Worm (Caenorhabditis elegans): ENCODE results near the gene dop-1.
A peak's percentile ranks its signal among the peaks of the same experiment; 100 is the strongest.

The dop-1 gene

DNA sequence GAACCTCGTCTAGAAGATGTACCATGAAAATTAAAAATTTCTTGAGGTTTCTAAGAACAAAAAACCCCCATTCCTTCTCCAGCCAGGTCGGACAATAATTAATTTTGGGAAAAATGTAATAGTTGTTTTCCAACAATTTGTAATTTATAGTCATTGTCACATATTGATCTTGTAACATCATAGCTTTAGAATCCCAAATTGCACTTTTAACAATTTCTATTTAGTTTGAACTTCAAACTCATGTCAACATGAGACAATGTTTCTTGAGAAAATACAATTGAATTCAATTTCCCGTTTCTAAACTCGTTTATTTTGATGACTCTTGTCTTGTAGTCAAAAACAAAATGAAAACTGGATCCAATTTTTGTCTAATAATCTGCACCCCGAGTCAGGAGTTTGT lies 18.4 kb downstream of the dop-1 start:
- TF ChIP-seq nhr-237 (tag; optimal IDR thresholded peaks at IDR 0.05) (no peak), lir-3 (tag; optimal IDR thresholded peaks at IDR 0.05; ENCODE audit: poor library complexity) (no peak)

DNA sequence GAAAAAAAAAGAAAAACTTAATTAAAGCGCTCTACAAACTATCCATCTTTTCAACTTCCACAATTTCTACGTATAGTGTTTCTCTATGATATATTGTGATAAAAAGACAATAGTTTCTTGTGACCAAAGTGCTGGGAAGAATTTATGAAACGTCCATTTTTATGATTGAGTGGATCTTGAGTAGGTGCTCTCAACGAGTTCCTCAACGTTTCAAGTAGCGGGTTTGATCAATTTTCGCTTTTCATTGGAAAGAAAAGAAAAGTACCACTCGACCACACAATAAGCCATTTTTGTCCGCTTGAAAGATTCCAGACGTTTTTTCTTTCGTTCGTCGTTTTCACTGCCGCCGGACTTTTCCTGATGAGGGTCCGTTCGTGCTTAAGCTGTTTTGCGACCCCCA lies 21.2 kb downstream of the dop-1 start:
- TF ChIP-seq lin-14 (GFP tag; optimal IDR thresholded peaks at IDR 0.05) (peak; percentile 28), snu-23 (GFP tag; optimal IDR thresholded peaks at IDR 0.05) (no peak), C16A3.4 (tag; optimal IDR thresholded peaks at IDR 0.05) (no peak), fkh-10 (GFP tag; optimal IDR thresholded peaks at IDR 0.05) (peak; percentile 55)

DNA sequence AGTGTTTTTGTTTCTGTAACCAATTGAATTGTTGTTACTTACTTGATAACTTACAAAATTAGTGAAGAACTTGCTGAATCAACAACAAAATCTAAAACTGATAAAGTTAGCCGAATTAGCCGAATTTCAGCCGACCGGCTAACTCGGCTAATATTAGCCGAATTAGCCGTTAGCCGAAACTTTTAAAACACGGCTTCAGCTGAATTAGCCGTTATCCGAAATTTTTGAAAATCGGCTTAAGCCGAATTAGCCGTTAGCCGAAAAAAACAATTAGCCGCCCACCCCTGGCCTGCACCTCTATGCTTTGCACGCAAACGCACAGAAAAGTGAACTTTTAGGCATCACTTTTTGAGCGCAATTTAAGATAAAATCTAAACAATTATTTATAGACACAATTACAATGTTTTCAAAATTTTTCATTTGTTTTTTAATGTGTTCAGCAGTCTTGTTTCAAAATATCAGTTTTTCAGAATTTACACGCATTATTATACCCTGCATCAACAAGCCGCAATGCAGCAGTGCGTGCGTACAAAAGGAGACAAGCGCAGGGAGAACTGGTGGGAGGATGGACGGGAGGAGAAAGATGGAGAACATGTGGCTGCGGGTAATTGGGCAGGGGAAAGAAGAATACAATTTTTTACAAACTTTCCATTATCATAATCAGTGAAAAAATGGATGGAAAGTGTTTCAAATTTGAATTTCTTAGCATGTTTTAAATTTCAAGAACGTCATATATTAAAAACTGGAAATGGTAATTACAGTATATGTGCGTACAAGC lies 23.4 kb downstream of the dop-1 start:
- TF ChIP-seq lsy-2 (tag; optimal IDR thresholded peaks at IDR 0.05), result peak; percentile 51 to 68
- TF ChIP-seq unc-62 (GFP tag; optimal IDR thresholded peaks at IDR 0.05), result no peak
- no peak for TF ChIP-seq C34B4.2 (tag; optimal IDR thresholded peaks at IDR 0.05)
- peak; percentile 84 for TF ChIP-seq rnt-1 (tag; optimal IDR thresholded peaks at IDR 0.05)
- TF ChIP-seq egl-13 (tag; optimal IDR thresholded peaks at IDR 0.05), result no peak
- TF ChIP-seq ceh-82 (tag; optimal IDR thresholded peaks at IDR 0.05), result peak; percentile 53 to 80 (median 54)
- peak; percentile 54; the same call in 1 of the 2 replicates for TF ChIP-seq grh-1 (GFP tag; IDR thresholded peaks at IDR 0.05)
- TF ChIP-seq nhr-19 (GFP tag; conservative IDR thresholded peaks at IDR 0.05), result peak; percentile 74
- peak; percentile 76 for TF ChIP-seq tbx-2 (tag; optimal IDR thresholded peaks at IDR 0.05)
- no peak for TF ChIP-seq hlh-4 (tag; optimal IDR thresholded peaks at IDR 0.05)
- peak in 2 of 3 experiments; percentile 1 to 9 for TF ChIP-seq dpl-1 (GFP tag; optimal IDR thresholded peaks at IDR 0.05)
- peak; percentile 75 for TF ChIP-seq skn-1 (tag; optimal IDR thresholded peaks at IDR 0.05)
- no peak for TF ChIP-seq ces-1 (GFP tag; optimal IDR thresholded peaks at IDR 0.05)
- TF ChIP-seq swsn-7 (tag; optimal IDR thresholded peaks at IDR 0.05), result peak; percentile 68
- TF ChIP-seq efl-3 (GFP tag; optimal IDR thresholded peaks at IDR 0.05), result peak; percentile 53
- peak; percentile 88 for TF ChIP-seq nhr-90 (tag; optimal IDR thresholded peaks at IDR 0.05; ENCODE audit: poor library complexity)
- peak; percentile 74 for TF ChIP-seq lin-14 (GFP tag; optimal IDR thresholded peaks at IDR 0.05)
- no peak for TF ChIP-seq nhr-76 (tag; optimal IDR thresholded peaks at IDR 0.05)
- TF ChIP-seq lin-35 (GFP tag; optimal IDR thresholded peaks at IDR 0.05), result peak; percentile 27 to 80
- TF ChIP-seq zag-1 (tag; optimal IDR thresholded peaks at IDR 0.05), result no peak
- TF ChIP-seq ztf-4 (tag; optimal IDR thresholded peaks at IDR 0.05), result peak; percentile 43
- peak; percentile 67 for TF ChIP-seq xbp-1 (tag; optimal IDR thresholded peaks at IDR 0.05)
- TF ChIP-seq C04F5.9 (tag; optimal IDR thresholded peaks at IDR 0.05), result no peak
- peak; percentile 92 for TF ChIP-seq snu-23 (GFP tag; optimal IDR thresholded peaks at IDR 0.05)
- no peak for TF ChIP-seq tlp-1 (tag; optimal IDR thresholded peaks at IDR 0.05)
- no peak for TF ChIP-seq mef-2 (tag; optimal IDR thresholded peaks at IDR 0.05)
- TF ChIP-seq hlh-17 (GFP tag; optimal IDR thresholded peaks at IDR 0.05; ENCODE audit: borderline replicate concordance), result no peak
- peak; percentile 47 to 54 for TF ChIP-seq efl-1 (optimal IDR thresholded peaks at IDR 0.05)
- TF ChIP-seq efl-1 (GFP tag; optimal IDR thresholded peaks at IDR 0.05 in 1 of 2), result peak in 1 of 2 experiments; percentile 7
- TF ChIP-seq mep-1 (tag; optimal IDR thresholded peaks at IDR 0.05), result peak; percentile 79
- no peak for TF ChIP-seq ceh-8 (GFP tag; optimal IDR thresholded peaks at IDR 0.05)
- TF ChIP-seq unc-98 (GFP tag; IDR thresholded peaks at IDR 0.05), result no peak
- TF ChIP-seq egl-27 (tag; optimal IDR thresholded peaks at IDR 0.05), result no peak
- no peak for TF ChIP-seq nhr-28 (tag; optimal IDR thresholded peaks at IDR 0.05)
- TF ChIP-seq nhr-12 (tag; optimal IDR thresholded peaks at IDR 0.05), result no peak
- no peak for TF ChIP-seq aly-2 (tag; optimal IDR thresholded peaks at IDR 0.05)
- TF ChIP-seq nhr-84 (tag; optimal IDR thresholded peaks at IDR 0.05), result no peak
- TF ChIP-seq F16B12.6 (tag; optimal IDR thresholded peaks at IDR 0.05), result peak; percentile 7
- TF ChIP-seq zip-4 (GFP tag; optimal IDR thresholded peaks at IDR 0.05), result peak; percentile 20
- TF ChIP-seq isw-1 (GFP tag; IDR thresholded peaks at IDR 0.05), result peak; percentile 14
- peak; percentile 84 for TF ChIP-seq nhr-47 (tag; optimal IDR thresholded peaks at IDR 0.05)
- TF ChIP-seq blmp-1 (tag; optimal IDR thresholded peaks at IDR 0.05), result peak; percentile 26
- peak; percentile 6 for TF ChIP-seq fkh-4 (tag; optimal IDR thresholded peaks at IDR 0.05; ENCODE audit: borderline replicate concordance)
- peak; percentile 7 for TF ChIP-seq unc-130 (tag; optimal IDR thresholded peaks at IDR 0.05)
